Worm (Caenorhabditis elegans): ENCODE data around the gene C24H11.5.

ce11 chrIII:11781800-11782199, 1.8 kb downstream of the C24H11.5 start, which contains the start of gene srd-74:
- TF ChIP-seq unc-62 (GFP tag; optimal IDR thresholded peaks at IDR 0.05) (no peak), lin-39 (tag; optimal IDR thresholded peaks at IDR 0.05) (no peak), nhr-237 (tag; optimal IDR thresholded peaks at IDR 0.05) (no peak)
